Worm (Caenorhabditis elegans) whole organism, young adult: ENCODE measurements around the gene icl-1.

Experiments used
- B0336.3 ChIP-seq: fragments of 200-800 bp; sonication (Bioruptor generic); IDR thresholded peaks from 2 replicates; pipeline ENCODE4 v1.3.6; 2022; ENCODE audit warnings: missing genetic modification characterization, missing compliant biosample characterization
- C17E4.6 ChIP-seq: fragments of 200-800 bp; sonication (Bioruptor generic); IDR thresholded peaks from 2 replicates; pipeline ENCODE4 v1.3.6; 2022; ENCODE audit warnings: missing genetic modification reagents, missing genetic modification characterization, missing compliant biosample characterization
- D2030.7 ChIP-seq: fragments of 200-800 bp; sonication (Bioruptor generic); IDR thresholded peaks from 2 replicates; pipeline ENCODE4 v1.3.6; 2022; ENCODE audit warnings: missing genetic modification reagents, missing genetic modification characterization, missing compliant biosample characterization
- F39B2.1 ChIP-seq: fragments of 200-800 bp; sonication (Bioruptor generic); IDR thresholded peaks from 2 replicates; pipeline ENCODE4 v1.3.6; 2022; ENCODE audit warnings: missing genetic modification reagents, missing genetic modification characterization, missing compliant biosample characterization
- F57A8.1 ChIP-seq: fragments of 200-800 bp; sonication (Bioruptor generic); optimal IDR thresholded peaks from 2 replicates; lab custom pipeline; 2018; ENCODE audit warnings: mild to moderate bottlenecking, missing genetic modification characterization, moderate library complexity, missing compliant biosample characterization
- Y53F4B.3 ChIP-seq: fragments of 200-800 bp; sonication (Bioruptor generic); IDR thresholded peaks from 2 replicates; pipeline ENCODE4 v1.3.6; 2022; ENCODE audit warnings: missing genetic modification reagents, missing genetic modification characterization, missing compliant biosample characterization
- athp-1 ChIP-seq: sonication (generic microtip); optimal IDR thresholded peaks from 2 replicates; lab custom pipeline; 2017; ENCODE audit warnings: mild to moderate bottlenecking, missing genetic modification characterization, missing compliant biosample characterization
- attf-3 ChIP-seq: fragments of 200-800 bp; sonication (Bioruptor generic); conservative IDR thresholded peaks from 2 replicates; pipeline ENCODE4 v1.3.6; 2022; ENCODE audit warnings: missing genetic modification reagents, missing genetic modification characterization, missing compliant biosample characterization
- attf-5 ChIP-seq: fragments of 200-800 bp; sonication (Bioruptor generic); optimal IDR thresholded peaks from 2 replicates; lab custom pipeline; 2018; ENCODE audit warnings: mild to moderate bottlenecking, missing genetic modification characterization, missing compliant biosample characterization
- ccch-3 ChIP-seq: fragments of 200-800 bp; sonication (Bioruptor generic); optimal IDR thresholded peaks from 2 replicates; lab custom pipeline; 2018; ENCODE audit warnings: mild to moderate bottlenecking, missing genetic modification characterization, missing compliant biosample characterization
- egl-44 ChIP-seq: fragments of 200-800 bp; sonication (Bioruptor generic); IDR thresholded peaks from 2 replicates; pipeline ENCODE4 v1.3.6; 2022; ENCODE audit warnings: missing genetic modification reagents, missing genetic modification characterization, missing compliant biosample characterization
- egrh-3 ChIP-seq: fragments of 200-800 bp; sonication (Bioruptor generic); IDR thresholded peaks from 2 replicates; pipeline ENCODE4 v1.3.6; 2022; ENCODE audit warnings: missing genetic modification reagents, missing genetic modification characterization, missing compliant biosample characterization
- ekl-4 ChIP-seq: fragments of 200-800 bp; sonication (Bioruptor generic); IDR thresholded peaks from 2 replicates; pipeline ENCODE4 v1.3.6; 2022; ENCODE audit warnings: missing genetic modification reagents, missing genetic modification characterization, missing compliant biosample characterization
- hlh-26 ChIP-seq: fragments of 200-800 bp; sonication (Bioruptor generic); conservative IDR thresholded peaks from 2 replicates; pipeline ENCODE4 v1.3.6; 2022; ENCODE audit warnings: missing genetic modification reagents, missing genetic modification characterization, missing compliant biosample characterization
- hrde-1 ChIP-seq: sonication (generic microtip); optimal IDR thresholded peaks from 2 replicates; lab custom pipeline; 2016; ENCODE audit warnings: missing genetic modification characterization, mild to moderate bottlenecking, missing compliant biosample characterization, moderate library complexity, missing genotype, missing genetic modification reagents, borderline replicate concordance
- hsf-1 ChIP-seq: fragments of 200-800 bp; sonication (Bioruptor generic); IDR thresholded peaks from 2 replicates; pipeline ENCODE4 v1.3.6; 2022; ENCODE audit warnings: missing genetic modification reagents, missing genetic modification characterization, missing compliant biosample characterization
- let-526 ChIP-seq: fragments of 200-800 bp; sonication (Bioruptor generic); IDR thresholded peaks from 2 replicates; pipeline ENCODE4 v1.3.6; 2022; ENCODE audit warnings: missing genetic modification reagents, missing genetic modification characterization, missing compliant biosample characterization
- lin-26 ChIP-seq: fragments of 200-800 bp; sonication (Bioruptor generic); IDR thresholded peaks from 2 replicates; pipeline ENCODE4 v1.3.6; 2022; ENCODE audit warnings: missing genetic modification reagents, missing genetic modification characterization, missing compliant biosample characterization
- lin-35 ChIP-seq, 3 experiments: fragments of 150-350 bp in 2 of 3; sonication (generic microtip) in 1 of 3; optimal IDR thresholded peaks; 2 replicates each; lab custom pipeline; 2014 to 2018; ENCODE audit warnings: missing biosample characterization in 3 of 3, missing genetic modification characterization in 3 of 3, missing genetic modification reagents in 3 of 3
- lsy-27 ChIP-seq: sonication (generic microtip); optimal IDR thresholded peaks from 2 replicates; lab custom pipeline; 2017; ENCODE audit warnings: missing genetic modification characterization, mild to moderate bottlenecking, missing compliant biosample characterization, antibody characterized with exemption, missing genotype, borderline replicate concordance; ENCODE audit not compliant: insufficient read depth
- madf-8 ChIP-seq: fragments of 200-800 bp; sonication (Bioruptor generic); conservative IDR thresholded peaks from 2 replicates; pipeline ENCODE4 v1.3.6; 2022; ENCODE audit warnings: missing genetic modification reagents, missing genetic modification characterization, missing compliant biosample characterization
- mel-28 ChIP-seq: sonication (generic microtip); optimal IDR thresholded peaks from 2 replicates; lab custom pipeline; 2016; ENCODE audit warnings: borderline replicate concordance, mild to moderate bottlenecking, missing genetic modification characterization, missing compliant biosample characterization
- mes-4 ChIP-seq: sonication (generic microtip); optimal IDR thresholded peaks from 2 replicates; lab custom pipeline; 2016; ENCODE audit warnings: missing genotype, missing genetic modification characterization, missing compliant biosample characterization
- nfya-2 ChIP-seq: fragments of 200-800 bp; sonication (Bioruptor generic); IDR thresholded peaks from 2 replicates; pipeline ENCODE4 v1.3.6; 2022; ENCODE audit warnings: missing genetic modification reagents, missing genetic modification characterization, missing compliant biosample characterization
- nhr-80 ChIP-seq: sonication (generic microtip); optimal IDR thresholded peaks from 2 replicates; lab custom pipeline; 2016; ENCODE audit warnings: missing genetic modification characterization, missing compliant biosample characterization
- rec-8 ChIP-seq, 2 experiments: sonication (generic microtip); optimal IDR thresholded peaks; 2 replicates each; lab custom pipeline; 2016; ENCODE audit warnings: mild to moderate bottlenecking in 2 of 2, missing genetic modification characterization in 2 of 2, missing genetic modification reagents in 2 of 2, missing genotype in 2 of 2, missing biosample characterization in 1 of 2, missing compliant biosample characterization in 1 of 2, moderate library complexity in 1 of 2
- repo-1 ChIP-seq: sonication (generic microtip); optimal IDR thresholded peaks from 2 replicates; lab custom pipeline; 2017; ENCODE audit warnings: mild to moderate bottlenecking, missing genetic modification characterization, missing compliant biosample characterization
- snpc-1.1 ChIP-seq: sonication (generic microtip); optimal IDR thresholded peaks from 2 replicates; lab custom pipeline; 2017; ENCODE audit warnings: missing genetic modification characterization, mild to moderate bottlenecking, missing compliant biosample characterization, antibody characterized with exemption, moderate library complexity, missing genotype, missing genetic modification reagents; ENCODE audit not compliant: insufficient read depth
- sptf-2 ChIP-seq: fragments of 200-800 bp; sonication (Bioruptor generic); optimal IDR thresholded peaks from 2 replicates; lab custom pipeline; 2018; ENCODE audit warnings: mild to moderate bottlenecking, missing genetic modification characterization, missing compliant biosample characterization
- tbx-9 ChIP-seq: sonication (generic microtip); optimal IDR thresholded peaks from 2 replicates; lab custom pipeline; 2016; ENCODE audit warnings: borderline replicate concordance, missing genetic modification characterization, inconsistent platforms, missing compliant biosample characterization
- unc-130 ChIP-seq: sonication (generic microtip); optimal IDR thresholded peaks from 2 replicates; lab custom pipeline; 2016; ENCODE audit warnings: missing genetic modification reagents, missing genetic modification characterization, missing compliant biosample characterization
- zfh-2 ChIP-seq: fragments of 200-800 bp; sonication (Bioruptor generic); conservative IDR thresholded peaks from 2 replicates; pipeline ENCODE4 v1.3.6; 2022; ENCODE audit warnings: missing genetic modification reagents, missing genetic modification characterization, missing compliant biosample characterization
- zim-3 ChIP-seq: sonication (generic microtip); optimal IDR thresholded peaks from 2 replicates; lab custom pipeline; 2017; ENCODE audit warnings: mild to moderate bottlenecking, missing genetic modification characterization, moderate library complexity, missing compliant biosample characterization
- ztf-18 ChIP-seq: sonication (generic microtip); optimal IDR thresholded peaks from 2 replicates; lab custom pipeline; 2016; ENCODE audit warnings: missing genotype, mild to moderate bottlenecking, missing genetic modification characterization, missing compliant biosample characterization

icl-1 gene

ce11 chrV:692720-693422 is 34.9 kb downstream of the icl-1 start, which contains the start of gene srx-4:
Gene srx-4, minus strand, starts transcription at chrV:692770.
- TF ChIP-seq ztf-18 (tag; lab: Kevin White, UChicago), result no peak
- no peak for TF ChIP-seq madf-8 (GFP tag; lab: Robert Waterston, UW)
- TF ChIP-seq mes-4 (tag; lab: Kevin White, UChicago), result no peak
- TF ChIP-seq mel-28 (tag; lab: Kevin White, UChicago), result no peak
- TF ChIP-seq Y53F4B.3 (GFP tag; lab: Robert Waterston, UW), result no peak
- TF ChIP-seq D2030.7 (GFP tag; lab: Robert Waterston, UW), result no peak
- no peak for TF ChIP-seq hlh-26 (GFP tag; lab: Robert Waterston, UW)
- TF ChIP-seq ccch-3 (GFP tag; lab: Kevin White, UChicago), result no peak
- TF ChIP-seq nfya-2 (GFP tag; lab: Robert Waterston, UW), result no peak
- TF ChIP-seq lin-35 (GFP tag; optimal IDR thresholded peaks at IDR 0.05; lab: Kevin White, UChicago), result no peak
- no peak for TF ChIP-seq F39B2.1 (GFP tag; lab: Robert Waterston, UW)

- TF ChIP-seq ccch-3 (GFP tag; lab: Kevin White, UChicago) (no peak), zfh-2 (GFP tag; lab: Robert Waterston, UW) (peak; percentile 70), egrh-3 (peak; percentile 46; the same call in 1 of the 2 replicates)
These were observed 38.3 kb downstream of the icl-1 start for ce11 chrV:689538-689937.

- TF ChIP-seq athp-1, result no peak
- TF ChIP-seq tbx-9 (tag; lab: Kevin White, UChicago), result no peak
- TF ChIP-seq zim-3 (tag; lab: Kevin White, UChicago), result no peak
- no peak for TF ChIP-seq hsf-1
- TF ChIP-seq B0336.3 (GFP tag; lab: Robert Waterston, UW), result no peak
- no peak for TF ChIP-seq snpc-1.1 (tag; lab: Kevin White, UChicago)
- TF ChIP-seq unc-130 (GFP tag; lab: Kevin White, UChicago), result no peak
- no peak for TF ChIP-seq attf-3 (GFP tag; lab: Robert Waterston, UW)
- no peak for TF ChIP-seq sptf-2
- no peak for TF ChIP-seq C17E4.6 (GFP tag; lab: Robert Waterston, UW)
- TF ChIP-seq hrde-1 (tag; lab: Kevin White, UChicago), result no peak
These were observed 40.4 kb downstream of the icl-1 start, which contains the start of gene H25P19.1 for ce11 chrV:687384-687783. Gene H25P19.1, plus strand, starts transcription at chrV:687684.

- no peak for TF ChIP-seq sptf-2
- no peak for TF ChIP-seq F57A8.1 (GFP tag; lab: Kevin White, UChicago)
- TF ChIP-seq mel-28 (tag; lab: Kevin White, UChicago), result no peak
- TF ChIP-seq nhr-80 (tag; lab: Kevin White, UChicago), result peak; percentile 21
- no peak for TF ChIP-seq lin-26
- TF ChIP-seq lsy-27 (tag; lab: Kevin White, UChicago), result no peak
- no peak for TF ChIP-seq rec-8 (tag; optimal IDR thresholded peaks at IDR 0.05; lab: Kevin White, UChicago)
These were observed 43.9 kb downstream of the icl-1 start, which contains the start of gene F31F4.1 for ce11 chrV:683858-684257. Gene F31F4.1, plus strand, starts transcription at chrV:684060.

DNA sequence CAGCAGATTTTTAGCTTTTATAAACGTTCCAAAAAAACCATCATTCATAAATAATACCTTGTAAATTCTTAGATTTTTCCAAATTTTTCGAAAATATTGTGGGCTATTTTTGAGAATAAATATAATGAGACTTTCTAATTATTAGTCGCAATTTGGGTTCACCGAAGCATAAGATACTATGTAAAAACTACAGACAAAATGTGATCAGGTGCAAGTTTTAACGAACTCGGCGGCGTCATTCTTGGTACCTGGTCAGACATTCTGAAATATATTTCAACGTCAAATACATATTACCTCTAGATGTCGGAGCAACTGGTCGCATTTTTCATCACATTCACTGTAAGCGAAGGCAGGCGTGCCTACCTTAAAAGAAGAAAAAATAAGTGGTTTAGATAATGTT is 45.8 kb downstream of the icl-1 start, which contains the start of gene srx-23:
TSS of gene srx-23 (plus strand) at position 301 of the 400 bp plus-strand sequence.
- no peak for TF ChIP-seq athp-1
- no peak for TF ChIP-seq let-526
- no peak for TF ChIP-seq attf-5
- no peak for TF ChIP-seq egl-44
- TF ChIP-seq repo-1 (tag; lab: Kevin White, UChicago), result no peak
- TF ChIP-seq madf-8 (GFP tag; lab: Robert Waterston, UW), result no peak
- no peak for TF ChIP-seq hrde-1 (tag; lab: Kevin White, UChicago)
- no peak for TF ChIP-seq B0336.3 (GFP tag; lab: Robert Waterston, UW)
- TF ChIP-seq ekl-4 (GFP tag; lab: Robert Waterston, UW), result no peak
